Fruit fly (Drosophila melanogaster): Measurements from ENCODE around the gene Adi1.
A peak's percentile ranks its signal among the peaks of the same experiment; 100 is the strongest.

The Adi1 gene

dm6 chr3L:10656451-10657198 lies 6.6 kb upstream of the Adi1 start (continued):
- TF ChIP-seq net (GFP tag; optimal IDR thresholded peaks at IDR 0.05) = peak; percentile 49
- TF ChIP-seq salr (GFP tag; optimal IDR thresholded peaks at IDR 0.05) = peak in 1 of 2 experiments; percentile 26
- peak; percentile 29 to 64 for TF ChIP-seq ss (GFP tag; optimal IDR thresholded peaks at IDR 0.05)
- no peak for TF ChIP-seq Ets21C (GFP tag; optimal IDR thresholded peaks at IDR 0.05)
- no peak for TF ChIP-seq dsx (GFP tag; optimal IDR thresholded peaks at IDR 0.05; ENCODE audit: poor library complexity, severe bottlenecking)
- TF ChIP-seq svp (GFP tag) = peak; percentile 71
- peak; percentile 53 for TF ChIP-seq CG1621 (tag; optimal IDR thresholded peaks at IDR 0.05)
- TF ChIP-seq eg (GFP tag; IDR thresholded peaks at IDR 0.05) = peak; percentile 50; the same call in 1 of the 3 replicates
- TF ChIP-seq Smox (GFP tag; optimal IDR thresholded peaks at IDR 0.05) = peak; percentile 18
- TF ChIP-seq Blimp-1 (GFP tag; optimal IDR thresholded peaks at IDR 0.05) = no peak
- peak; percentile 64 for TF ChIP-seq CG10669 (GFP tag; optimal IDR thresholded peaks at IDR 0.05)
- TF ChIP-seq CG3032 (tag; optimal IDR thresholded peaks at IDR 0.05) = peak; percentile 8
- no peak for TF ChIP-seq Lpt (GFP tag; optimal IDR thresholded peaks at IDR 0.05)

- TF ChIP-seq fd59A (GFP tag; optimal IDR thresholded peaks at IDR 0.05) = no peak
- peak; percentile 48 for TF ChIP-seq Eip78C (GFP tag)
- peak; percentile 27; the same call in 1 of the 3 replicates for TF ChIP-seq CG6163 (GFP tag; IDR thresholded peaks at IDR 0.05)
- no peak for TF ChIP-seq Hr4 (GFP tag; optimal IDR thresholded peaks at IDR 0.05)
- TF ChIP-seq dsx (GFP tag; optimal IDR thresholded peaks at IDR 0.05; ENCODE audit: poor library complexity, severe bottlenecking) = no peak
- peak; percentile 54; the same call in 2 of the 3 replicates for TF ChIP-seq eg (GFP tag; IDR thresholded peaks at IDR 0.05)
- TF ChIP-seq CG15336 (GFP tag; IDR thresholded peaks at IDR 0.05) = peak; percentile 29; the same call in 1 of the 2 replicates
- peak; percentile 34 for TF ChIP-seq CG6276 (GFP tag; optimal IDR thresholded peaks at IDR 0.05)
Observed at dm6 chr3L:10657311-10657710, 5.9 kb upstream of the Adi1 start.

- no peak for TF ChIP-seq Eip93F (GFP tag; optimal IDR thresholded peaks at IDR 0.05)
- no peak for TF ChIP-seq Eip78C (GFP tag)
- peak; percentile 51 for TF ChIP-seq fkh (GFP tag; optimal IDR thresholded peaks at IDR 0.05)
- peak in 1 of 2 experiments; percentile 20 for TF ChIP-seq ss (GFP tag; optimal IDR thresholded peaks at IDR 0.05)
- no peak for TF ChIP-seq CG8632 (GFP tag; optimal IDR thresholded peaks at IDR 0.05)
Observed at dm6 chr3L:10658362-10659127, 4.6 kb upstream of the Adi1 start.

- TF ChIP-seq CG1621 (tag; optimal IDR thresholded peaks at IDR 0.05) (no peak), spab (GFP tag; optimal IDR thresholded peaks at IDR 0.05) (no peak), CG4318 (GFP tag; optimal IDR thresholded peaks at IDR 0.05) (no peak), Hr4 (GFP tag; optimal IDR thresholded peaks at IDR 0.05) (no peak), Met (GFP tag; optimal IDR thresholded peaks at IDR 0.05) (no peak), CG32006 (GFP tag; optimal IDR thresholded peaks at IDR 0.05) (no peak), CG7368 (GFP tag; optimal IDR thresholded peaks at IDR 0.05) (no peak), CG15336 (GFP tag; IDR thresholded peaks at IDR 0.05) (no peak), ss (GFP tag; optimal IDR thresholded peaks at IDR 0.05) (no peak), CG10631 (GFP tag; optimal IDR thresholded peaks at IDR 0.05) (no peak), CG16779 (tag; optimal IDR thresholded peaks at IDR 0.05) (no peak), Sox102F (GFP tag; optimal IDR thresholded peaks at IDR 0.05) (no peak), dsx (GFP tag; optimal IDR thresholded peaks at IDR 0.05; ENCODE audit: poor library complexity, severe bottlenecking) (no peak)
Observed at dm6 chr3L:10659524-10659923, 3.7 kb upstream of the Adi1 start.
